Worm (Caenorhabditis elegans): ENCODE measurements around the gene mdt-27.
A peak's percentile ranks its signal among the peaks of the same experiment; 100 is the strongest.

- TF ChIP-seq ztf-4 (tag; optimal IDR thresholded peaks at IDR 0.05): no peak
- no peak for TF ChIP-seq nhr-28 (tag; optimal IDR thresholded peaks at IDR 0.05)
- TF ChIP-seq elt-3 (tag; optimal IDR thresholded peaks at IDR 0.05): no peak
- no peak for TF ChIP-seq ama-1 (optimal IDR thresholded peaks at IDR 0.05)
- TF ChIP-seq skn-1 (tag; optimal IDR thresholded peaks at IDR 0.05): no peak
- peak; percentile 89 for TF ChIP-seq pqm-1 (tag; optimal IDR thresholded peaks at IDR 0.05)
Measured at ce11 chrV:9202710-9203109, 10.7 kb downstream of the mdt-27 start, which contains the start of gene asp-2.
